Fruit fly (Drosophila melanogaster) Kc167 (cell line): Measurements from ENCODE around the gene Ns4.

Source experiments
- Myc ChIP-seq: fragments of >200 bp; optimal IDR thresholded peaks from 2 replicates; lab custom pipeline; 2017; ENCODE audit warnings: missing external identifiers
- Sin3A ChIP-seq: fragments of >200 bp; optimal IDR thresholded peaks from 2 replicates; lab custom pipeline; 2018; ENCODE audit warnings: missing external identifiers
- h ChIP-seq: fragments of >200 bp; optimal IDR thresholded peaks from 3 replicates; lab custom pipeline; 2018; ENCODE audit warnings: missing external identifiers
- insv ChIP-seq: fragments of >200 bp; optimal IDR thresholded peaks from 3 replicates; lab custom pipeline; 2018; ENCODE audit warnings: missing external identifiers
- psq ChIP-seq: fragments of >200 bp; optimal IDR thresholded peaks from 2 replicates; lab custom pipeline; 2017; ENCODE audit warnings: missing external identifiers
- ttk ChIP-seq: sonication (Bioruptor generic); optimal IDR thresholded peaks from 2 replicates; lab custom pipeline; 2017; ENCODE audit warnings: missing external identifiers

DNA sequence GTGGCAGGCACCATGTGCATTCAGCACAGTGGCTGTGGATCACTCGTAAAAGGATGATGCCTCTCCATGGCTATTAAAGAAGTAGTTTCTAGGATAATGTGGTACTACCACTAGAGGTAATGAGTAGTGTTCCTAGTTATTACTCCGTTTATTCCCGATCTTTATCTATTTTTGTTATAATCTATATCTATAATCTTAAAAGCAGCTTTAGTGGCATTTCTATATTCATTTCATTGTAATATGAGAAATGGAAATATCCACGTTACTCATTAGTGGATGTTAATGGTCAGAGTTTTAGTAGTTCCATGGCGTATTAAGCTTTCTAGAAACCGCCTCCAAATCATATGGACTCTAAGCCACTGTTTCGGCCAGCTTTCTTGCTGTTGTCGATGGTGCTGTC is 35.6 kb upstream of the Ns4 start:
- TF ChIP-seq psq (lab: Kevin White, UChicago) (no peak), insv (no peak), ttk (no peak), h (lab: Kevin White, UChicago) (no peak), Sin3A (lab: Kevin White, UChicago) (no peak), Myc (no peak)
